Worm (Caenorhabditis elegans): ENCODE measurements around the gene mcm-5.

DNA sequence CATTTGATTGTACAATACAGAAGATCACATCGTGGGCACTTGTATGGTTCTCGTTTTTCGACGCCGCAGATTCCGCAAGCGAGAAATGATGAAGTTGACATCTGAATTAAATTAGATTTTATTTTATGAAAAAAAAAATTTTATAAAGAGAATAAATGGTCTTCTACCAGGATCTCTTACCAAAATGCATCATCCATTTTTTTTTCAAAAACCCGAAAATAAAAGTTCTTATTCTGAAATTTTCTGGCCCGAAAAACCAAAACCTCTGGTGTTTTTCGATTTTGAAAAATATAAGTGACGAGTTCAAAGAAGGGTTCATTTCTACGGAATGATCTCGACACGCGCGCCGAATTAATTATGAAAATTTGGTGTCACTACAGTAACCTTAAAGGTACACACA is 46.8 kb downstream of the mcm-5 start, which contains the start of gene zhit-2:
- TF ChIP-seq hmg-1.2 (GFP tag; IDR thresholded peaks at IDR 0.05) (no peak), K12H6.12 (tag; optimal IDR thresholded peaks at IDR 0.05) (no peak), K11D2.4 (GFP tag; IDR thresholded peaks at IDR 0.05) (no peak), nfyb-1 (GFP tag; IDR thresholded peaks at IDR 0.05) (no peak), ets-4 (GFP tag; optimal IDR thresholded peaks at IDR 0.05) (no peak), aptf-2 (GFP tag; conservative IDR thresholded peaks at IDR 0.05) (no peak), D2030.7 (GFP tag; IDR thresholded peaks at IDR 0.05) (no peak), rec-8 (tag; optimal IDR thresholded peaks at IDR 0.05) (no peak)

Data from whole organism, young adult.